Fruit fly (Drosophila melanogaster): Measurements from ENCODE around the gene CG34051.

CG34051 gene

dm6 chr2L:19932523-19932922, 28.3 kb downstream of the CG34051 start:
- TF ChIP-seq CG15710 (tag; optimal IDR thresholded peaks at IDR 0.05), result no peak
- no peak for TF ChIP-seq rn (GFP tag; IDR thresholded peaks at IDR 0.05)
- no peak for TF ChIP-seq CG17806 (tag; optimal IDR thresholded peaks at IDR 0.05)
- TF ChIP-seq CG32121 (GFP tag; IDR thresholded peaks at IDR 0.05), result no peak
- no peak for TF ChIP-seq CG8159 (tag; optimal IDR thresholded peaks at IDR 0.05)
- no peak for TF ChIP-seq Pif1A (GFP tag; optimal IDR thresholded peaks at IDR 0.05)
- TF ChIP-seq EcR (GFP tag; optimal IDR thresholded peaks at IDR 0.05), result no peak
- TF ChIP-seq CG4496 (GFP tag; IDR thresholded peaks at IDR 0.05), result no peak
- TF ChIP-seq Pif1B (GFP tag; optimal IDR thresholded peaks at IDR 0.05), result no peak
- TF ChIP-seq CG12605 (GFP tag; IDR thresholded peaks at IDR 0.05), result no peak
- TF ChIP-seq CG13204 (GFP tag; optimal IDR thresholded peaks at IDR 0.05), result no peak
- no peak for TF ChIP-seq CG8301 (tag; optimal IDR thresholded peaks at IDR 0.05)
- no peak for TF ChIP-seq D1 (tag; optimal IDR thresholded peaks at IDR 0.05)
- no peak for TF ChIP-seq fd96Ca (GFP tag; IDR thresholded peaks at IDR 0.05)

dm6 chr2L:19930102-19930501, 30.7 kb downstream of the CG34051 start:
- TF ChIP-seq CG32121 (GFP tag; IDR thresholded peaks at IDR 0.05), result no peak
- no peak for TF ChIP-seq gl (tag; optimal IDR thresholded peaks at IDR 0.05)
- peak; percentile 6 for TF ChIP-seq Pif1A (GFP tag; optimal IDR thresholded peaks at IDR 0.05)
- no peak for TF ChIP-seq CG12605 (GFP tag; IDR thresholded peaks at IDR 0.05)
- TF ChIP-seq CG17806 (tag; optimal IDR thresholded peaks at IDR 0.05), result no peak
- TF ChIP-seq Snoo (tag; optimal IDR thresholded peaks at IDR 0.05), result no peak
- TF ChIP-seq CG10348 (GFP tag; IDR thresholded peaks at IDR 0.05), result no peak
- no peak for TF ChIP-seq EcR (GFP tag; optimal IDR thresholded peaks at IDR 0.05)
- no peak for TF ChIP-seq CG13204 (GFP tag; optimal IDR thresholded peaks at IDR 0.05)
- no peak for TF ChIP-seq D1 (tag; optimal IDR thresholded peaks at IDR 0.05)
- peak; percentile 33; the same call in 1 of the 3 replicates for TF ChIP-seq CG4496 (GFP tag; IDR thresholded peaks at IDR 0.05)
- peak; percentile 25 for TF ChIP-seq Pif1B (GFP tag; optimal IDR thresholded peaks at IDR 0.05)
- no peak for TF ChIP-seq Ets98B (GFP tag; IDR thresholded peaks at IDR 0.05)
- TF ChIP-seq CG9948 (tag; optimal IDR thresholded peaks at IDR 0.05), result peak; percentile 0
- no peak for TF ChIP-seq fd96Ca (GFP tag; IDR thresholded peaks at IDR 0.05)
- TF ChIP-seq CG8301 (tag; optimal IDR thresholded peaks at IDR 0.05), result no peak
- peak; percentile 38 for TF ChIP-seq CG15710 (tag; optimal IDR thresholded peaks at IDR 0.05)
- no peak for TF ChIP-seq CG14655 (GFP tag; optimal IDR thresholded peaks at IDR 0.05)
- TF ChIP-seq rn (GFP tag; IDR thresholded peaks at IDR 0.05), result no peak
- TF ChIP-seq CG8159 (tag; optimal IDR thresholded peaks at IDR 0.05), result peak; percentile 33
- TF ChIP-seq CG34367 (tag; optimal IDR thresholded peaks at IDR 0.05), result no peak

- TF ChIP-seq CG34367 (tag; optimal IDR thresholded peaks at IDR 0.05), result no peak
- TF ChIP-seq EcR (GFP tag; optimal IDR thresholded peaks at IDR 0.05), result no peak
- TF ChIP-seq CG8301 (tag; optimal IDR thresholded peaks at IDR 0.05), result no peak
- TF ChIP-seq D1 (tag; optimal IDR thresholded peaks at IDR 0.05), result no peak
Observed at dm6 chr2L:19923786-19924185, 37.0 kb downstream of the CG34051 start.

dm6 chr2L:19917860-19918259, 43.0 kb downstream of the CG34051 start:
- TF ChIP-seq fd96Ca (GFP tag; IDR thresholded peaks at IDR 0.05) (0 out of 3 replicates have a peak, but pooled peaks have one; percentile 30), CG4496 (GFP tag; IDR thresholded peaks at IDR 0.05) (peak; percentile 54; the same call in 1 of the 3 replicates), D1 (tag; optimal IDR thresholded peaks at IDR 0.05) (no peak), CG15710 (tag; optimal IDR thresholded peaks at IDR 0.05) (no peak), CG12605 (GFP tag; IDR thresholded peaks at IDR 0.05) (no peak; the same call in 1 of the 2 replicates), CG10348 (GFP tag; IDR thresholded peaks at IDR 0.05) (no peak), CG17806 (tag; optimal IDR thresholded peaks at IDR 0.05) (no peak), gl (tag; optimal IDR thresholded peaks at IDR 0.05) (no peak), CG8159 (tag; optimal IDR thresholded peaks at IDR 0.05) (no peak), EcR (GFP tag; optimal IDR thresholded peaks at IDR 0.05) (no peak)

- TF ChIP-seq CG17806 (tag; optimal IDR thresholded peaks at IDR 0.05) (no peak), CG12605 (GFP tag; IDR thresholded peaks at IDR 0.05) (0 out of 2 replicates have a peak, but pooled peaks have one; percentile 30), CG15710 (tag; optimal IDR thresholded peaks at IDR 0.05) (no peak), CG10348 (GFP tag; IDR thresholded peaks at IDR 0.05) (no peak), EcR (GFP tag; optimal IDR thresholded peaks at IDR 0.05) (peak; percentile 10), Snoo (tag; optimal IDR thresholded peaks at IDR 0.05) (no peak), CG13204 (GFP tag; optimal IDR thresholded peaks at IDR 0.05) (no peak), Pif1B (GFP tag; optimal IDR thresholded peaks at IDR 0.05) (no peak), CG8159 (tag; optimal IDR thresholded peaks at IDR 0.05) (no peak), D1 (tag; optimal IDR thresholded peaks at IDR 0.05) (no peak), CG14655 (GFP tag; optimal IDR thresholded peaks at IDR 0.05) (no peak), Ets98B (GFP tag; IDR thresholded peaks at IDR 0.05) (no peak), fd96Ca (GFP tag; IDR thresholded peaks at IDR 0.05) (no peak), CG34367 (tag; optimal IDR thresholded peaks at IDR 0.05) (no peak), Pif1A (GFP tag; optimal IDR thresholded peaks at IDR 0.05) (no peak), CG9948 (tag; optimal IDR thresholded peaks at IDR 0.05) (no peak), gl (tag; optimal IDR thresholded peaks at IDR 0.05) (no peak), rn (GFP tag; IDR thresholded peaks at IDR 0.05) (no peak), CG8301 (tag; optimal IDR thresholded peaks at IDR 0.05) (no peak), CG32121 (GFP tag; IDR thresholded peaks at IDR 0.05) (peak; percentile 13; the same call in 1 of the 2 replicates), CG4496 (GFP tag; IDR thresholded peaks at IDR 0.05) (peak; percentile 56; the same call in 1 of the 3 replicates)
Observed at dm6 chr2L:19916982-19917381, 43.8 kb downstream of the CG34051 start.

- TF ChIP-seq fd96Ca (GFP tag; IDR thresholded peaks at IDR 0.05), result no peak
- peak; percentile 17 for TF ChIP-seq CG8159 (tag; optimal IDR thresholded peaks at IDR 0.05)
- no peak for TF ChIP-seq CG17806 (tag; optimal IDR thresholded peaks at IDR 0.05)
- no peak for TF ChIP-seq CG34367 (tag; optimal IDR thresholded peaks at IDR 0.05)
- no peak for TF ChIP-seq CG15710 (tag; optimal IDR thresholded peaks at IDR 0.05)
- TF ChIP-seq EcR (GFP tag; optimal IDR thresholded peaks at IDR 0.05), result no peak
- no peak for TF ChIP-seq Ets98B (GFP tag; IDR thresholded peaks at IDR 0.05)
- TF ChIP-seq CG4496 (GFP tag; IDR thresholded peaks at IDR 0.05), result no peak
- no peak for TF ChIP-seq CG8301 (tag; optimal IDR thresholded peaks at IDR 0.05)
- no peak for TF ChIP-seq CG14655 (GFP tag; optimal IDR thresholded peaks at IDR 0.05)
- no peak for TF ChIP-seq rn (GFP tag; IDR thresholded peaks at IDR 0.05)
- peak; percentile 76 for TF ChIP-seq D1 (tag; optimal IDR thresholded peaks at IDR 0.05)
- TF ChIP-seq CG13204 (GFP tag; optimal IDR thresholded peaks at IDR 0.05), result no peak
- TF ChIP-seq CG12605 (GFP tag; IDR thresholded peaks at IDR 0.05), result no peak
- TF ChIP-seq Pif1A (GFP tag; optimal IDR thresholded peaks at IDR 0.05), result no peak
- no peak for TF ChIP-seq CG10348 (GFP tag; IDR thresholded peaks at IDR 0.05)
- no peak for TF ChIP-seq Snoo (tag; optimal IDR thresholded peaks at IDR 0.05)
- no peak for TF ChIP-seq Pif1B (GFP tag; optimal IDR thresholded peaks at IDR 0.05)
- TF ChIP-seq CG9948 (tag; optimal IDR thresholded peaks at IDR 0.05), result no peak
- TF ChIP-seq CG32121 (GFP tag; IDR thresholded peaks at IDR 0.05), result 0 out of 2 replicates have a peak, but pooled peaks have one; percentile 15
- TF ChIP-seq gl (tag; optimal IDR thresholded peaks at IDR 0.05), result no peak
Observed at dm6 chr2L:19915195-19915594, 45.6 kb downstream of the CG34051 start.

Data from whole organism, pupa.